Worm (Caenorhabditis elegans): ENCODE results near the gene lep-2.

Gene lep-2

ce11 chrIV:957820-958219, 34.3 kb upstream of the lep-2 start (continued):
- no peak for TF ChIP-seq ztf-11 (tag; optimal IDR thresholded peaks at IDR 0.05)
- no peak for TF ChIP-seq lin-39 (tag; optimal IDR thresholded peaks at IDR 0.05)
- TF ChIP-seq peb-1 (tag; optimal IDR thresholded peaks at IDR 0.05), result no peak
- TF ChIP-seq nhr-11 (tag; optimal IDR thresholded peaks at IDR 0.05), result no peak
- TF ChIP-seq lin-13 (GFP tag; optimal IDR thresholded peaks at IDR 0.05), result peak; percentile 49
- TF ChIP-seq lin-11 (tag; optimal IDR thresholded peaks at IDR 0.05), result no peak
- peak; percentile 9 for TF ChIP-seq egl-27 (tag; optimal IDR thresholded peaks at IDR 0.05)
- TF ChIP-seq crh-2 (tag; optimal IDR thresholded peaks at IDR 0.05), result peak; percentile 69
- no peak for TF ChIP-seq alr-1 (tag; optimal IDR thresholded peaks at IDR 0.05)
- TF ChIP-seq ceh-82 (tag; optimal IDR thresholded peaks at IDR 0.05), result no peak
- TF ChIP-seq unc-39 (tag; optimal IDR thresholded peaks at IDR 0.05), result no peak
- no peak for TF ChIP-seq dmd-4 (tag; optimal IDR thresholded peaks at IDR 0.05)

ce11 chrIV:959221-959620, 32.9 kb upstream of the lep-2 start, which contains the start of gene plx-1:
TSS of gene plx-1 (plus strand) at chrIV:959521.
- TF ChIP-seq gmeb-1 (tag; optimal IDR thresholded peaks at IDR 0.05) (no peak), ZK546.5 (tag; optimal IDR thresholded peaks at IDR 0.05) (no peak), unc-55 (GFP tag; optimal IDR thresholded peaks at IDR 0.05) (no peak), unc-39 (tag; optimal IDR thresholded peaks at IDR 0.05) (no peak), mdl-1 (tag; optimal IDR thresholded peaks at IDR 0.05) (no peak), zag-1 (tag; optimal IDR thresholded peaks at IDR 0.05) (no peak), ztf-11 (tag; optimal IDR thresholded peaks at IDR 0.05) (no peak), lsy-2 (tag; optimal IDR thresholded peaks at IDR 0.05) (no peak), ama-1 (optimal IDR thresholded peaks at IDR 0.05) (no peak)

- no peak for TF ChIP-seq unc-55 (GFP tag; optimal IDR thresholded peaks at IDR 0.05)
- TF ChIP-seq lsy-2 (tag; optimal IDR thresholded peaks at IDR 0.05), result no peak
Measured at ce11 chrIV:960177-960576, 31.9 kb upstream of the lep-2 start.

ce11 chrIV:961862-962261, 30.2 kb upstream of the lep-2 start:
- TF ChIP-seq snpc-4 (tag; optimal IDR thresholded peaks at IDR 0.05) (no peak), gmeb-1 (tag; optimal IDR thresholded peaks at IDR 0.05) (no peak), blmp-1 (tag; optimal IDR thresholded peaks at IDR 0.05; ENCODE audit: insufficient read depth) (no peak), ztf-11 (tag; optimal IDR thresholded peaks at IDR 0.05) (no peak), nhr-129 (tag; optimal IDR thresholded peaks at IDR 0.05) (no peak), fos-1 (tag; optimal IDR thresholded peaks at IDR 0.05) (no peak), elt-1 (tag; optimal IDR thresholded peaks at IDR 0.05) (no peak), nhr-23 (tag; optimal IDR thresholded peaks at IDR 0.05) (no peak), nhr-12 (tag; optimal IDR thresholded peaks at IDR 0.05) (no peak), elt-3 (tag; optimal IDR thresholded peaks at IDR 0.05) (no peak), ceh-16 (tag; optimal IDR thresholded peaks at IDR 0.05) (no peak), nhr-21 (tag; optimal IDR thresholded peaks at IDR 0.05) (no peak), lin-13 (GFP tag; optimal IDR thresholded peaks at IDR 0.05) (no peak), sma-9 (GFP tag; optimal IDR thresholded peaks at IDR 0.05) (no peak), sma-9 (tag; optimal IDR thresholded peaks at IDR 0.05) (no peak)

- no peak for TF ChIP-seq ceh-82 (tag; optimal IDR thresholded peaks at IDR 0.05)
- no peak for TF ChIP-seq nhr-10 (tag; optimal IDR thresholded peaks at IDR 0.05)
- no peak for TF ChIP-seq aly-2 (tag; optimal IDR thresholded peaks at IDR 0.05)
- TF ChIP-seq nhr-23 (tag; optimal IDR thresholded peaks at IDR 0.05), result no peak
- TF ChIP-seq mbf-1 (tag; optimal IDR thresholded peaks at IDR 0.05), result no peak
- TF ChIP-seq nhr-6 (tag; optimal IDR thresholded peaks at IDR 0.05), result no peak
- TF ChIP-seq sem-4 (tag; optimal IDR thresholded peaks at IDR 0.05), result no peak
- no peak for TF ChIP-seq snpc-4 (tag; optimal IDR thresholded peaks at IDR 0.05)
- TF ChIP-seq ceh-16 (tag; optimal IDR thresholded peaks at IDR 0.05), result no peak
- no peak for TF ChIP-seq ztf-4 (tag; optimal IDR thresholded peaks at IDR 0.05)
Measured at ce11 chrIV:971122-971521, 21.0 kb upstream of the lep-2 start.

Data from whole organism, L2 larva.